Worm (Caenorhabditis elegans) whole organism, L4 larva: ENCODE results near the gene T25G12.3.

Experiments
- F10B5.3 ChIP-seq: sonication (generic microtip); optimal IDR thresholded peaks from 2 replicates; lab custom pipeline; 2016; ENCODE audit warnings: mild to moderate bottlenecking, missing genetic modification characterization, missing compliant biosample characterization
- F26F4.8 ChIP-seq: fragments of 200-800 bp; sonication (Bioruptor generic); conservative IDR thresholded peaks from 2 replicates; pipeline ENCODE4 v1.3.6; 2022; ENCODE audit warnings: missing genetic modification characterization, missing compliant biosample characterization
- F37D6.2 ChIP-seq: sonication (generic microtip); optimal IDR thresholded peaks from 2 replicates; lab custom pipeline; 2016; ENCODE audit warnings: mild to moderate bottlenecking, missing genetic modification characterization, missing compliant biosample characterization
- T20F7.1 ChIP-seq: fragments of 200-800 bp; sonication (Bioruptor generic); optimal IDR thresholded peaks from 2 replicates; lab custom pipeline; 2018; ENCODE audit warnings: mild to moderate bottlenecking, missing genetic modification characterization, missing compliant biosample characterization
- T26A8.4 ChIP-seq: fragments of 200-800 bp; sonication (Bioruptor generic); IDR thresholded peaks from 2 replicates; pipeline ENCODE4 v1.3.6; 2022; ENCODE audit warnings: missing genetic modification characterization, missing compliant biosample characterization
- ZK337.2 ChIP-seq: fragments of 200-800 bp; sonication (Bioruptor generic); IDR thresholded peaks from 2 replicates; pipeline ENCODE4 v1.3.6; 2022; ENCODE audit warnings: missing genetic modification reagents, missing genetic modification characterization, missing compliant biosample characterization
- aha-1 ChIP-seq: fragments of 150-350 bp; peaks from one replicate; lab custom pipeline; 2014; ENCODE audit warnings: missing biosample characterization, missing genetic modification characterization
- attf-4 ChIP-seq: sonication (generic microtip); optimal IDR thresholded peaks from 3 replicates; lab custom pipeline; 2017; ENCODE audit warnings: missing biosample characterization, missing genetic modification characterization
- ceh-20 ChIP-seq: fragments of 200-800 bp; sonication (Bioruptor generic); IDR thresholded peaks from 2 replicates; pipeline ENCODE4 v1.3.6; 2022; ENCODE audit warnings: missing genetic modification reagents, missing genetic modification characterization, missing compliant biosample characterization
- ceh-28 ChIP-seq: fragments of 150-350 bp; optimal IDR thresholded peaks from 2 replicates; lab custom pipeline; 2014; ENCODE audit warnings: missing biosample characterization, missing genetic modification reagents, missing genetic modification characterization
- daf-16 ChIP-seq, 3 experiments: sonication (generic microtip); optimal IDR thresholded peaks; 2 replicates each; lab custom pipeline; 2016 to 2017; ENCODE audit warnings: missing genetic modification characterization in 3 of 3, missing genetic modification reagents in 3 of 3, mild to moderate bottlenecking in 2 of 3, missing compliant biosample characterization in 2 of 3, missing biosample characterization in 1 of 3, moderate library complexity in 1 of 3
- daf-8 ChIP-seq: fragments of 200-800 bp; sonication (Bioruptor generic); IDR thresholded peaks from 2 replicates; pipeline ENCODE4 v1.3.6; 2022; ENCODE audit warnings: missing genetic modification characterization, missing compliant biosample characterization
- dmd-6 ChIP-seq: fragments of 200-800 bp; sonication (Bioruptor generic); IDR thresholded peaks from 2 replicates; pipeline ENCODE4 v1.3.6; 2022; ENCODE audit warnings: missing genetic modification reagents, missing genetic modification characterization, missing compliant biosample characterization
- dmd-9 ChIP-seq: fragments of 200-800 bp; sonication (Bioruptor generic); IDR thresholded peaks from 2 replicates; pipeline ENCODE4 v1.3.6; 2022; ENCODE audit warnings: missing genetic modification reagents, missing genetic modification characterization, missing compliant biosample characterization
- dve-1 ChIP-seq: sonication (generic microtip); optimal IDR thresholded peaks from 2 replicates; lab custom pipeline; 2017; ENCODE audit warnings: antibody characterized with exemption, mild to moderate bottlenecking, missing genetic modification characterization, missing compliant biosample characterization; ENCODE audit not compliant: insufficient read depth
- fkh-10 ChIP-seq: fragments of 150-350 bp; optimal IDR thresholded peaks from 2 replicates; lab custom pipeline; 2014; ENCODE audit warnings: missing biosample characterization, missing genetic modification reagents, missing genetic modification characterization
- hlh-11 ChIP-seq: fragments of 200-800 bp; sonication (Bioruptor generic); optimal IDR thresholded peaks from 2 replicates; lab custom pipeline; 2018; ENCODE audit warnings: mild to moderate bottlenecking, missing genetic modification characterization, missing compliant biosample characterization
- lim-7 ChIP-seq: fragments of 200-800 bp; sonication (Bioruptor generic); IDR thresholded peaks from 2 replicates; pipeline ENCODE4 v1.3.6; 2022; ENCODE audit warnings: missing genetic modification characterization, missing compliant biosample characterization
- lin-13 ChIP-seq: fragments of 150-350 bp; optimal IDR thresholded peaks from 2 replicates; lab custom pipeline; 2014; ENCODE audit warnings: missing biosample characterization, missing genetic modification reagents, missing genetic modification characterization
- lin-15B ChIP-seq: fragments of 150-350 bp; sonication (generic microtip); optimal IDR thresholded peaks from 3 replicates; lab custom pipeline; 2014; ENCODE audit warnings: missing biosample characterization, missing genetic modification characterization
- lsy-2 ChIP-seq, 2 experiments: fragments of 150-350 bp in 1 of 2; sonication (generic microtip) in 1 of 2; optimal IDR thresholded peaks; 2 replicates each; lab custom pipeline; 2014 to 2017; ENCODE audit warnings: missing biosample characterization in 2 of 2, missing genetic modification characterization in 2 of 2
- mep-1 ChIP-seq: fragments of 150-350 bp; sonication (generic microtip); optimal IDR thresholded peaks from 3 replicates; lab custom pipeline; 2014; ENCODE audit warnings: missing biosample characterization, missing genetic modification characterization
- mes-2 ChIP-seq: sonication (generic microtip); optimal IDR thresholded peaks from 2 replicates; lab custom pipeline; 2016; ENCODE audit warnings: missing genotype, mild to moderate bottlenecking, missing genetic modification characterization, missing compliant biosample characterization; ENCODE audit not compliant: poor library complexity, severe bottlenecking
- mxl-3 ChIP-seq: fragments of 200-800 bp; sonication (Bioruptor generic); optimal IDR thresholded peaks from 2 replicates; lab custom pipeline; 2018; ENCODE audit warnings: mild to moderate bottlenecking, missing genetic modification characterization, missing compliant biosample characterization
- nhr-111 ChIP-seq: fragments of 200-800 bp; sonication (Bioruptor generic); optimal IDR thresholded peaks from 2 replicates; lab custom pipeline; 2018; ENCODE audit warnings: mild to moderate bottlenecking, missing genetic modification characterization, missing compliant biosample characterization
- nhr-28 ChIP-seq: fragments of 150-350 bp; optimal IDR thresholded peaks from 2 replicates; lab custom pipeline; 2014; ENCODE audit warnings: missing biosample characterization, missing genetic modification characterization
- nhr-41 ChIP-seq: fragments of 200-800 bp; sonication (Bioruptor generic); IDR thresholded peaks from 2 replicates; pipeline ENCODE4 v1.3.6; 2022; ENCODE audit warnings: missing genetic modification reagents, missing genetic modification characterization, missing compliant biosample characterization
- nhr-42 ChIP-seq: fragments of 200-800 bp; sonication (Bioruptor generic); IDR thresholded peaks from 2 replicates; pipeline ENCODE4 v1.3.6; 2022; ENCODE audit warnings: missing genetic modification characterization, missing compliant biosample characterization
- nhr-48 ChIP-seq: sonication (generic microtip); optimal IDR thresholded peaks from 2 replicates; lab custom pipeline; 2016; ENCODE audit warnings: mild to moderate bottlenecking, missing genetic modification characterization, missing compliant biosample characterization
- nhr-6 ChIP-seq: fragments of 150-350 bp; optimal IDR thresholded peaks from 2 replicates; lab custom pipeline; 2014; ENCODE audit warnings: missing biosample characterization, missing genetic modification characterization
- nhr-77 ChIP-seq: fragments of 150-350 bp; optimal IDR thresholded peaks from 2 replicates; lab custom pipeline; 2014; ENCODE audit warnings: missing biosample characterization, missing genetic modification characterization
- pqm-1 ChIP-seq: sonication (generic microtip); optimal IDR thresholded peaks from 2 replicates; lab custom pipeline; 2017; ENCODE audit warnings: missing biosample characterization, missing genetic modification characterization
- snpc-1.2 ChIP-seq: fragments of 200-800 bp; sonication (Bioruptor generic); IDR thresholded peaks from 2 replicates; pipeline ENCODE4 v1.3.6; 2022; ENCODE audit warnings: missing genetic modification reagents, missing genetic modification characterization, missing compliant biosample characterization
- tra-1 ChIP-seq: fragments of 200-800 bp; sonication (Bioruptor generic); IDR thresholded peaks from 2 replicates; pipeline ENCODE4 v1.3.6; 2022; ENCODE audit warnings: missing genetic modification reagents, missing genetic modification characterization, missing compliant biosample characterization
- zfp-3 ChIP-seq: fragments of 200-800 bp; sonication (Bioruptor generic); conservative IDR thresholded peaks from 2 replicates; pipeline ENCODE4 v1.3.6; 2022; ENCODE audit warnings: missing genetic modification reagents, missing genetic modification characterization, missing compliant biosample characterization
- ztf-7 ChIP-seq: fragments of 150-350 bp; optimal IDR thresholded peaks from 2 replicates; lab custom pipeline; 2014; ENCODE audit warnings: missing biosample characterization, missing genetic modification characterization

Gene T25G12.3

ce11 chrX:17184363-17184762, 47.1 kb upstream of the T25G12.3 start (continued):
- TF ChIP-seq lsy-2 (tag; optimal IDR thresholded peaks at IDR 0.05; lab: Kevin White, UChicago) (peak; percentile 50 to 66), F37D6.2 (tag; lab: Kevin White, UChicago) (no peak), ceh-28 (tag; lab: Kevin White, UChicago) (no peak), nhr-111 (GFP tag; lab: Kevin White, UChicago) (no peak), mep-1 (tag; lab: Kevin White, UChicago) (peak; percentile 75), zfp-3 (no peak), F26F4.8 (GFP tag; lab: Robert Waterston, UW) (no peak), lin-13 (no peak), T26A8.4 (GFP tag; lab: Robert Waterston, UW) (no peak), ztf-7 (tag; lab: Kevin White, UChicago) (no peak), ceh-20 (peak; percentile 51; the same call in 1 of the 2 replicates), snpc-1.2 (GFP tag; lab: Robert Waterston, UW) (no peak)

DNA sequence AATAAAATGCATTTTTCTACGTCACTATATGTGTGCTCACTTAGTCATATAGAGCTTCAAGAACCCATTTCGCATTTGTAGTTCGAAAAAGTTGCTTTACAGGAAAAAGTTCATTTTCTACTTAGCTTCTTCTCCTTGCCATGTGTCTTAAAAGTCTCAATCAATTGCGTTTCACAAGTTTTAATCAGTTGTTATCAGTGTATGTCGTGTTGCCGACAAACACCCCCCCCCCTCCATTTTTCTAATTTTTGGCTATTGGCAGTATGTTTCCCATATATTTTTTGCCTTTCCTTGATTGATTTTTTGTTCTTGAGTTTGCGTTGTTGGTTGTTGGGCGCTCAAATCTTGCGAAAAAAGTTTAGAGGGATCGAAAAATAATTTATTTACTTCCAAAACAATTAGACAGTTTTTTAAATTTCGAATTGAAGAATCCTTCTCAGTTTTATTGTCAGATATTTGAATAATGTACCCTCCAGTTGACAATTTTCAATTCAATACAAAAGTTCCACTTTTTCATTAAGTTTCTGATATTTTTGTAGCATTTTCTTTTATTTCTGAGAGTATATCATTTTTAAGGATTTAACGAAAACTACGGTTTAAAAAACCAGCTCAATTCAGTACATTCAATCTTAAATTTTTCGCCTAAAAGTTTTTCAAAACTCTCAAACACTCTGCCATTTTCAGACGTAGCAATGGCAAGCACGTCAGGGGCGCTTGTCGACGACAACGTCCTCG, 45.6 kb upstream of the T25G12.3 start, which contains the start of gene sid-3:
Gene sid-3, plus strand, starts transcription at position 685 of the 735 bp plus-strand sequence.
- TF ChIP-seq T20F7.1 (GFP tag; lab: Kevin White, UChicago): no peak
- TF ChIP-seq mes-2 (tag; lab: Kevin White, UChicago): peak; percentile 25
- peak; percentile 53 for TF ChIP-seq nhr-28 (tag; lab: Kevin White, UChicago)
- TF ChIP-seq daf-16 (GFP tag; optimal IDR thresholded peaks at IDR 0.05; lab: Kevin White, UChicago): no peak
- TF ChIP-seq daf-16 (tag; optimal IDR thresholded peaks at IDR 0.05; lab: Kevin White, UChicago): peak; percentile 51
- no peak for TF ChIP-seq fkh-10
- TF ChIP-seq daf-8 (GFP tag; lab: Robert Waterston, UW): no peak
- TF ChIP-seq tra-1 (GFP tag; lab: Robert Waterston, UW): peak; percentile 66; the same call in 1 of the 2 replicates
- TF ChIP-seq lin-15B (tag; lab: Kevin White, UChicago): no peak
- TF ChIP-seq pqm-1 (tag; lab: Kevin White, UChicago): peak; percentile 75
- peak; percentile 96 for TF ChIP-seq aha-1
- peak; percentile 23 for TF ChIP-seq mxl-3 (GFP tag; lab: Kevin White, UChicago)
- peak; percentile 80 for TF ChIP-seq dmd-6 (GFP tag; lab: Robert Waterston, UW)
- peak; percentile 55 for TF ChIP-seq hlh-11 (tag; lab: Kevin White, UChicago)
- TF ChIP-seq nhr-77: no peak
- TF ChIP-seq dve-1 (tag; lab: Kevin White, UChicago): peak; percentile 33

ce11 chrX:17195080-17195479, 36.4 kb upstream of the T25G12.3 start, which contains the start of gene B0302.5:
B0302.5 (minus strand) TSS chrX:17195137.
- TF ChIP-seq dmd-9 (GFP tag; lab: Robert Waterston, UW): no peak
- TF ChIP-seq nhr-6 (tag; lab: Kevin White, UChicago): peak; percentile 9
- TF ChIP-seq F10B5.3: no peak
- no peak for TF ChIP-seq attf-4 (tag; lab: Kevin White, UChicago)
- 0 out of 2 replicates have a peak, but pooled peaks have one; percentile 12 for TF ChIP-seq nhr-42 (GFP tag; lab: Robert Waterston, UW)
- no peak for TF ChIP-seq nhr-48
- TF ChIP-seq hlh-11 (tag; lab: Kevin White, UChicago): peak; percentile 56
- TF ChIP-seq lim-7 (GFP tag; lab: Robert Waterston, UW): no peak
- TF ChIP-seq ZK337.2 (GFP tag; lab: Robert Waterston, UW): no peak
- TF ChIP-seq dve-1 (tag; lab: Kevin White, UChicago): peak; percentile 19
- TF ChIP-seq lin-15B (tag; lab: Kevin White, UChicago): no peak
- TF ChIP-seq daf-16 (GFP tag; optimal IDR thresholded peaks at IDR 0.05; lab: Kevin White, UChicago): no peak
- peak; percentile 73 for TF ChIP-seq daf-16 (tag; optimal IDR thresholded peaks at IDR 0.05; lab: Kevin White, UChicago)
- peak; percentile 52 for TF ChIP-seq nhr-28 (tag; lab: Kevin White, UChicago)
- TF ChIP-seq nhr-41 (GFP tag; lab: Robert Waterston, UW): 0 out of 2 replicates have a peak, but pooled peaks have one; percentile 31
- peak; percentile 84 for TF ChIP-seq pqm-1 (tag; lab: Kevin White, UChicago)
- peak; percentile 61; the same call in 1 of the 2 replicates for TF ChIP-seq dmd-6 (GFP tag; lab: Robert Waterston, UW)
